Worm (Caenorhabditis elegans) whole organism, L3 larva: ENCODE results near the gene hex-5.

Source experiments
- ZK546.5 ChIP-seq: sonication (generic microtip); optimal IDR thresholded peaks from 2 replicates; lab custom pipeline; 2017; ENCODE audit warnings: missing biosample characterization, missing genetic modification characterization
- ama-1 ChIP-seq: fragments of 150-350 bp; optimal IDR thresholded peaks from 2 replicates; lab custom pipeline; 2018
- ceh-82 ChIP-seq: fragments of 150-350 bp; optimal IDR thresholded peaks from 2 replicates; lab custom pipeline; 2014; ENCODE audit warnings: missing biosample characterization, missing genetic modification characterization
- lin-15B ChIP-seq: fragments of 150-350 bp; optimal IDR thresholded peaks from 2 replicates; lab custom pipeline; 2014; ENCODE audit warnings: missing biosample characterization, missing genetic modification characterization
- lin-39 ChIP-seq: fragments of 150-350 bp; optimal IDR thresholded peaks from 2 replicates; lab custom pipeline; 2018; ENCODE audit warnings: missing biosample characterization, missing genetic modification reagents, missing genetic modification characterization
- nhr-11 ChIP-seq: fragments of 150-350 bp; optimal IDR thresholded peaks from 2 replicates; lab custom pipeline; 2014; ENCODE audit warnings: missing biosample characterization, missing genetic modification characterization
- nhr-12 ChIP-seq: fragments of 150-350 bp; optimal IDR thresholded peaks from 2 replicates; lab custom pipeline; 2014; ENCODE audit warnings: missing biosample characterization, missing genetic modification characterization
- nhr-76 ChIP-seq: fragments of 150-350 bp; sonication (generic microtip); optimal IDR thresholded peaks from 5 replicates; lab custom pipeline; 2014; ENCODE audit warnings: missing biosample characterization, missing genetic modification characterization
- pha-4 ChIP-seq: fragments of 150-350 bp; optimal IDR thresholded peaks from 2 replicates; lab custom pipeline; 2014; ENCODE audit warnings: missing biosample characterization, missing genetic modification reagents, missing genetic modification characterization
- pqm-1 ChIP-seq: fragments of 150-350 bp; optimal IDR thresholded peaks from 2 replicates; lab custom pipeline; 2017; ENCODE audit warnings: missing biosample characterization, missing genetic modification characterization, inconsistent platforms
- sea-2 ChIP-seq: fragments of 150-350 bp; sonication (generic microtip); optimal IDR thresholded peaks from 4 replicates; lab custom pipeline; 2014; ENCODE audit warnings: missing biosample characterization, missing genetic modification reagents, missing genetic modification characterization
- unc-39 ChIP-seq: sonication (generic microtip); optimal IDR thresholded peaks from 4 replicates; lab custom pipeline; 2017; ENCODE audit warnings: missing biosample characterization, missing genetic modification characterization
- unc-62 ChIP-seq: fragments of 150-350 bp; sonication (generic microtip); optimal IDR thresholded peaks from 4 replicates; lab custom pipeline; 2014; ENCODE audit warnings: missing biosample characterization, missing genetic modification reagents, missing genetic modification characterization
- ztf-11 ChIP-seq: fragments of 150-350 bp; optimal IDR thresholded peaks from 2 replicates; lab custom pipeline; 2014; ENCODE audit warnings: missing biosample characterization, missing genetic modification characterization

- TF ChIP-seq ztf-11 (no peak), sea-2 (GFP tag; lab: Kevin White, UChicago) (no peak), nhr-11 (tag; lab: Kevin White, UChicago) (no peak), ceh-82 (no peak), nhr-12 (tag; lab: Kevin White, UChicago) (no peak), unc-62 (no peak), pha-4 (tag; lab: Kevin White, UChicago) (no peak), unc-39 (tag; lab: Kevin White, UChicago) (no peak), ZK546.5 (tag; lab: Kevin White, UChicago) (no peak), pqm-1 (tag; lab: Kevin White, UChicago) (no peak), ama-1 (lab: Kevin White, UChicago) (no peak), lin-39 (tag; lab: Kevin White, UChicago) (no peak), nhr-76 (tag; lab: Kevin White, UChicago) (no peak), lin-15B (no peak)
Observed at ce11 chrX:14946217-14946463, 41.1 kb upstream of the hex-5 start, which contains the start of gene mrp-5.
